Worm (Caenorhabditis elegans) whole organism, mixed stage, embryonic: ENCODE results near the gene C15B12.2.

ENCODE experiments used
- M03D4.4 ChIP-seq: sonication (generic microtip); optimal IDR thresholded peaks from 2 replicates; lab custom pipeline; 2017; ENCODE audit warnings: mild to moderate bottlenecking, missing genetic modification characterization, missing compliant biosample characterization
- bed-3 ChIP-seq: fragments of 200-800 bp; sonication (Bioruptor generic); optimal IDR thresholded peaks from 3 replicates; lab custom pipeline; 2018; ENCODE audit warnings: mild to moderate bottlenecking, missing genetic modification characterization, moderate library complexity, missing compliant biosample characterization
- blmp-1 ChIP-seq: fragments of 150-350 bp; optimal IDR thresholded peaks from 2 replicates; lab custom pipeline; 2014; ENCODE audit warnings: missing biosample characterization, missing genetic modification characterization
- ceh-39 ChIP-seq: fragments of 150-350 bp; optimal IDR thresholded peaks from 2 replicates; lab custom pipeline; 2014; ENCODE audit warnings: missing biosample characterization, missing genetic modification characterization
- ceh-43 ChIP-seq: fragments of 200-800 bp; sonication (Bioruptor generic); optimal IDR thresholded peaks from 2 replicates; lab custom pipeline; 2018; ENCODE audit warnings: mild to moderate bottlenecking, missing genetic modification characterization, moderate library complexity, missing compliant biosample characterization
- ceh-83 ChIP-seq: fragments of 200-800 bp; sonication (Bioruptor generic); optimal IDR thresholded peaks from 2 replicates; lab custom pipeline; 2018; ENCODE audit warnings: mild to moderate bottlenecking, missing genetic modification characterization, missing compliant biosample characterization
- ces-1 ChIP-seq: fragments of 150-350 bp; optimal IDR thresholded peaks from 2 replicates; lab custom pipeline; 2014; ENCODE audit warnings: missing biosample characterization, missing genetic modification reagents, missing genetic modification characterization
- cnd-1 ChIP-seq: fragments of 200-800 bp; sonication (Bioruptor generic); optimal IDR thresholded peaks from 2 replicates; lab custom pipeline; 2018; ENCODE audit warnings: mild to moderate bottlenecking, missing genetic modification characterization, missing compliant biosample characterization
- drap-1 ChIP-seq: fragments of 200-800 bp; sonication (Bioruptor generic); optimal IDR thresholded peaks from 3 replicates; lab custom pipeline; 2018; ENCODE audit warnings: mild to moderate bottlenecking, missing genetic modification characterization, missing compliant biosample characterization
- elt-1 ChIP-seq: sonication (generic microtip); optimal IDR thresholded peaks from 2 replicates; lab custom pipeline; 2017; ENCODE audit warnings: missing genetic modification characterization, mild to moderate bottlenecking, missing compliant biosample characterization, antibody characterized with exemption, moderate library complexity, borderline replicate concordance; ENCODE audit not compliant: insufficient read depth
- flh-1 ChIP-seq: fragments of 200-800 bp; sonication (Bioruptor generic); optimal IDR thresholded peaks from 2 replicates; lab custom pipeline; 2018; ENCODE audit warnings: mild to moderate bottlenecking, missing genetic modification characterization, moderate library complexity, missing compliant biosample characterization
- ham-2 ChIP-seq: fragments of 200-800 bp; sonication (Bioruptor generic); optimal IDR thresholded peaks from 2 replicates; lab custom pipeline; 2018; ENCODE audit warnings: mild to moderate bottlenecking, missing genetic modification characterization, missing compliant biosample characterization
- hlh-1 ChIP-seq: fragments of 150-350 bp; optimal IDR thresholded peaks from 2 replicates; lab custom pipeline; 2014; ENCODE audit warnings: missing biosample characterization, missing genetic modification reagents, missing genetic modification characterization
- lin-13 ChIP-seq: fragments of 150-350 bp; optimal IDR thresholded peaks from 2 replicates; lab custom pipeline; 2014; ENCODE audit warnings: missing biosample characterization, missing genetic modification characterization
- lin-32 ChIP-seq: fragments of 200-800 bp; sonication (Bioruptor generic); optimal IDR thresholded peaks from 2 replicates; lab custom pipeline; 2018; ENCODE audit warnings: mild to moderate bottlenecking, missing genetic modification characterization, missing compliant biosample characterization
- lsy-2 ChIP-seq: fragments of 150-350 bp; optimal IDR thresholded peaks from 2 replicates; lab custom pipeline; 2014; ENCODE audit warnings: missing biosample characterization, missing genetic modification characterization
- mab-5 ChIP-seq: fragments of 150-350 bp; optimal IDR thresholded peaks from 2 replicates; lab custom pipeline; 2014; ENCODE audit warnings: missing biosample characterization, missing genetic modification characterization
- mep-1 ChIP-seq: fragments of 150-350 bp; optimal IDR thresholded peaks from 2 replicates; lab custom pipeline; 2017; ENCODE audit warnings: missing biosample characterization, missing genetic modification reagents, missing genetic modification characterization, inconsistent platforms
- mls-2 ChIP-seq: sonication (generic microtip); optimal IDR thresholded peaks from 2 replicates; lab custom pipeline; 2016; ENCODE audit warnings: mild to moderate bottlenecking, missing genetic modification characterization, moderate library complexity, missing compliant biosample characterization
- nhr-2 ChIP-seq: fragments of 150-350 bp; optimal IDR thresholded peaks from 2 replicates; lab custom pipeline; 2014; ENCODE audit warnings: missing biosample characterization, missing genetic modification characterization
- nhr-237 ChIP-seq: fragments of 150-350 bp; optimal IDR thresholded peaks from 2 replicates; lab custom pipeline; 2014; ENCODE audit warnings: missing biosample characterization, missing genetic modification characterization
- nhr-28 ChIP-seq: fragments of 150-350 bp; optimal IDR thresholded peaks from 2 replicates; lab custom pipeline; 2014; ENCODE audit warnings: missing biosample characterization, missing genetic modification characterization
- nhr-76 ChIP-seq: sonication (generic microtip); optimal IDR thresholded peaks from 2 replicates; lab custom pipeline; 2017; ENCODE audit warnings: missing biosample characterization, missing genetic modification characterization
- pha-4 ChIP-seq: fragments of 150-350 bp; optimal IDR thresholded peaks from 2 replicates; lab custom pipeline; 2018; ENCODE audit warnings: missing biosample characterization, missing genetic modification reagents, missing genetic modification characterization
- sem-2 ChIP-seq: fragments of 200-800 bp; sonication (Bioruptor generic); optimal IDR thresholded peaks from 2 replicates; lab custom pipeline; 2018; ENCODE audit warnings: mild to moderate bottlenecking, missing genetic modification characterization, missing compliant biosample characterization
- snpc-4 ChIP-seq: fragments of 150-350 bp; optimal IDR thresholded peaks from 2 replicates; lab custom pipeline; 2014; ENCODE audit warnings: missing biosample characterization, missing genetic modification characterization
- sptf-1 ChIP-seq: sonication (generic microtip); optimal IDR thresholded peaks from 2 replicates; lab custom pipeline; 2017; ENCODE audit warnings: mild to moderate bottlenecking, missing genetic modification characterization, moderate library complexity, missing compliant biosample characterization
- tbx-8 ChIP-seq: fragments of 200-800 bp; sonication (Bioruptor generic); optimal IDR thresholded peaks from 2 replicates; lab custom pipeline; 2018; ENCODE audit warnings: mild to moderate bottlenecking, missing genetic modification characterization, moderate library complexity, missing compliant biosample characterization
- unc-120 ChIP-seq: sonication (generic microtip); optimal IDR thresholded peaks from 2 replicates; lab custom pipeline; 2017; ENCODE audit warnings: missing genetic modification characterization, missing compliant biosample characterization; ENCODE audit not compliant: poor library complexity, severe bottlenecking
- unc-39 ChIP-seq: fragments of 150-350 bp; optimal IDR thresholded peaks from 2 replicates; lab custom pipeline; 2014; ENCODE audit warnings: missing biosample characterization, missing genetic modification characterization
- unc-62 ChIP-seq: fragments of 150-350 bp; optimal IDR thresholded peaks from 2 replicates; lab custom pipeline; 2014; ENCODE audit warnings: missing biosample characterization, missing genetic modification reagents, missing genetic modification characterization
- zip-8 ChIP-seq: fragments of 150-350 bp; optimal IDR thresholded peaks from 2 replicates; lab custom pipeline; 2014; ENCODE audit warnings: missing biosample characterization, missing genetic modification characterization
- ztf-11 ChIP-seq: fragments of 150-350 bp; optimal IDR thresholded peaks from 2 replicates; lab custom pipeline; 2014; ENCODE audit warnings: missing biosample characterization, missing genetic modification characterization

Gene C15B12.2

ce11 chrX:6435812-6436211 lies 27.4 kb upstream of the C15B12.2 start:
- TF ChIP-seq mep-1 (no peak), nhr-2 (tag; lab: Kevin White, UChicago) (no peak), sem-2 (no peak), ceh-39 (tag; lab: Kevin White, UChicago) (no peak), ham-2 (GFP tag; lab: Kevin White, UChicago) (no peak), unc-39 (tag; lab: Kevin White, UChicago) (no peak), flh-1 (GFP tag; lab: Kevin White, UChicago) (no peak), blmp-1 (tag; lab: Kevin White, UChicago) (no peak), mab-5 (tag; lab: Kevin White, UChicago) (no peak), tbx-8 (no peak), snpc-4 (tag; lab: Kevin White, UChicago) (no peak), nhr-28 (tag; lab: Kevin White, UChicago) (no peak), unc-120 (tag; lab: Kevin White, UChicago) (no peak), lin-13 (tag; lab: Kevin White, UChicago) (no peak), ztf-11 (no peak), pha-4 (tag; lab: Kevin White, UChicago) (no peak), sptf-1 (tag; lab: Kevin White, UChicago) (no peak), nhr-76 (tag; lab: Kevin White, UChicago) (no peak)

ce11 chrX:6437545-6437944 lies 25.7 kb upstream of the C15B12.2 start, which contains the start of gene K10C2.8:
TSS of gene K10C2.8 (minus strand) at chrX:6437645.
- TF ChIP-seq flh-1 (GFP tag; lab: Kevin White, UChicago) (no peak), unc-62 (GFP tag; lab: Kevin White, UChicago) (no peak), nhr-237 (tag; lab: Kevin White, UChicago) (no peak), nhr-28 (tag; lab: Kevin White, UChicago) (no peak), pha-4 (tag; lab: Kevin White, UChicago) (no peak), unc-120 (tag; lab: Kevin White, UChicago) (no peak)

ce11 chrX:6440464-6440863 lies 22.7 kb upstream of the C15B12.2 start, which contains the start of gene K10C2.14:
TSS of gene K10C2.14 (minus strand) at chrX:6440564.
- no peak for TF ChIP-seq ceh-43 (GFP tag; lab: Kevin White, UChicago)
- TF ChIP-seq lin-13 (tag; lab: Kevin White, UChicago): no peak
- TF ChIP-seq mab-5 (tag; lab: Kevin White, UChicago): no peak
- no peak for TF ChIP-seq sptf-1 (tag; lab: Kevin White, UChicago)
- TF ChIP-seq cnd-1 (tag; lab: Kevin White, UChicago): no peak
- TF ChIP-seq lsy-2 (tag; lab: Kevin White, UChicago): no peak
- TF ChIP-seq ces-1 (GFP tag; lab: Kevin White, UChicago): no peak
- TF ChIP-seq ceh-83: no peak
- no peak for TF ChIP-seq snpc-4 (tag; lab: Kevin White, UChicago)
- no peak for TF ChIP-seq ceh-39 (tag; lab: Kevin White, UChicago)
- no peak for TF ChIP-seq zip-8 (tag; lab: Kevin White, UChicago)
- no peak for TF ChIP-seq flh-1 (GFP tag; lab: Kevin White, UChicago)
- no peak for TF ChIP-seq drap-1
- no peak for TF ChIP-seq tbx-8
- TF ChIP-seq hlh-1 (tag; lab: Kevin White, UChicago): no peak

- no peak for TF ChIP-seq ceh-43 (GFP tag; lab: Kevin White, UChicago)
- TF ChIP-seq unc-62 (GFP tag; lab: Kevin White, UChicago): no peak
- TF ChIP-seq lin-32 (GFP tag; lab: Kevin White, UChicago): no peak
- no peak for TF ChIP-seq ceh-83
- TF ChIP-seq unc-39 (tag; lab: Kevin White, UChicago): no peak
- TF ChIP-seq M03D4.4 (tag; lab: Kevin White, UChicago): no peak
- TF ChIP-seq sptf-1 (tag; lab: Kevin White, UChicago): no peak
- TF ChIP-seq bed-3 (GFP tag; lab: Kevin White, UChicago): no peak
- TF ChIP-seq hlh-1 (tag; lab: Kevin White, UChicago): no peak
- no peak for TF ChIP-seq lin-13 (tag; lab: Kevin White, UChicago)
- TF ChIP-seq, all 35 proteins: peak for 0
These were observed 19.8 kb upstream of the C15B12.2 start, which contains the start of gene K10C2.7 for ce11 chrX:6443373-6443772. TSS of gene K10C2.7 (minus strand) at chrX:6443473.

ce11 chrX:6445239-6445638 lies 18.0 kb upstream of the C15B12.2 start:
- TF ChIP-seq pha-4 (tag; lab: Kevin White, UChicago): no peak
- no peak for TF ChIP-seq M03D4.4 (tag; lab: Kevin White, UChicago)
- TF ChIP-seq ceh-43 (GFP tag; lab: Kevin White, UChicago): no peak
- no peak for TF ChIP-seq hlh-1 (tag; lab: Kevin White, UChicago)
- no peak for TF ChIP-seq mab-5 (tag; lab: Kevin White, UChicago)
- no peak for TF ChIP-seq lsy-2 (tag; lab: Kevin White, UChicago)
- no peak for TF ChIP-seq ham-2 (GFP tag; lab: Kevin White, UChicago)
- no peak for TF ChIP-seq unc-120 (tag; lab: Kevin White, UChicago)
- no peak for TF ChIP-seq blmp-1 (tag; lab: Kevin White, UChicago)
- no peak for TF ChIP-seq zip-8 (tag; lab: Kevin White, UChicago)
- TF ChIP-seq ztf-11: no peak
- no peak for TF ChIP-seq nhr-28 (tag; lab: Kevin White, UChicago)
- TF ChIP-seq ceh-39 (tag; lab: Kevin White, UChicago): no peak
- no peak for TF ChIP-seq unc-39 (tag; lab: Kevin White, UChicago)
- TF ChIP-seq mls-2 (tag; lab: Kevin White, UChicago): no peak
- TF ChIP-seq elt-1 (tag; lab: Kevin White, UChicago): no peak
